Fruit fly (Drosophila melanogaster) whole organism, embryonic: ENCODE results near the gene prd1.

Experiments used
- B-H1 ChIP-seq: fragments of 200-800 bp; sonication (Bioruptor generic); IDR thresholded peaks from 3 replicates; pipeline ENCODE4 v1.3.6; 2022; ENCODE audit warnings: missing biosample characterization, missing genetic modification characterization
- CG1603 ChIP-seq: fragments of 200-800 bp; sonication (Bioruptor generic); optimal IDR thresholded peaks from 2 replicates; lab custom pipeline; 2019; ENCODE audit warnings: missing biosample characterization, mild to moderate bottlenecking, missing genetic modification characterization, moderate library complexity
- CG17912 ChIP-seq: fragments of 200-800 bp; sonication (Bioruptor generic); optimal IDR thresholded peaks from 2 replicates; lab custom pipeline; 2018; ENCODE audit warnings: missing biosample characterization, mild to moderate bottlenecking, missing genetic modification characterization
- CG18619 ChIP-seq: fragments of 200-800 bp; sonication (Bioruptor generic); optimal IDR thresholded peaks from 3 replicates; lab custom pipeline; 2017; ENCODE audit warnings: missing biosample characterization, mild to moderate bottlenecking, missing genetic modification characterization
- CG9437 ChIP-seq: fragments of 200-800 bp; sonication (Bioruptor generic); optimal IDR thresholded peaks from 2 replicates; lab custom pipeline; 2018; ENCODE audit warnings: missing biosample characterization, mild to moderate bottlenecking, missing genetic modification characterization
- Gsc ChIP-seq: fragments of 200-800 bp; sonication (Bioruptor generic); IDR thresholded peaks from 2 replicates; pipeline ENCODE4 v1.3.6; 2022; ENCODE audit warnings: missing biosample characterization, missing genetic modification characterization
- Rfx ChIP-seq: fragments of 200-800 bp; sonication (Bioruptor generic); IDR thresholded peaks from 2 replicates; pipeline ENCODE4 v1.3.6; 2022; ENCODE audit warnings: missing biosample characterization, missing genetic modification characterization

DNA sequence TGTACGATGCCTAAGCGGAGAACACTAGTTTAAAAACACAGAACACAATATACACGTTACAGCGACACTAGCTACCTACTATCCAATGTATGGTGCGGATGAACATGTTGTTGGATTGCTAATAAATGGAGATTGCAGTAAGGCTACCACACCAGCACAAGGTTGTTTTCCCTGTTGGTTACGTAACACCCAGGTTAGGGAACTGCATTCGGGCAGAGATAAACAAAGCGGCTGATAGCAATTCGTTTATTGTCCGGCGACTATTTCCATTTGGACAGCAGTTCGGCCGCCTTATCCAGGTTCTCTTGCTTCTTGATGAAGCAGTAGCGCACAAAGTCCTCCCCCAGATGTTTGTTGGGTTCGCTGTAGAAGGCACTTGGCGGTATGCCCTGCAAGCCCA lies 33.3 kb upstream of the prd1 start:
- TF ChIP-seq CG9437 (GFP tag; lab: Kevin White, UChicago) (no peak), CG17912 (GFP tag; lab: Kevin White, UChicago) (no peak), Gsc (GFP tag; lab: Robert Waterston, UW) (no peak), Rfx (GFP tag; lab: Robert Waterston, UW) (no peak), CG1603 (tag; lab: Kevin White, UChicago) (no peak), B-H1 (GFP tag; lab: Robert Waterston, UW) (no peak), CG18619 (GFP tag; lab: Kevin White, UChicago) (no peak)
